Worm (Caenorhabditis elegans): ENCODE results near the gene Y17G9B.8.

Gene Y17G9B.8

ce11 chrIV:4727935-4728334 lies 30.7 kb downstream of the Y17G9B.8 start (continued):
- peak; percentile 97 to 98 for TF ChIP-seq lsy-2 (tag; optimal IDR thresholded peaks at IDR 0.05)
- peak; percentile 76 to 80 for TF ChIP-seq efl-1 (optimal IDR thresholded peaks at IDR 0.05)
- peak; percentile 64 to 97 for TF ChIP-seq efl-1 (GFP tag; optimal IDR thresholded peaks at IDR 0.05 in 1 of 2)
- peak; percentile 39 for TF ChIP-seq lin-13 (GFP tag; optimal IDR thresholded peaks at IDR 0.05)
- peak; percentile 9 for TF ChIP-seq skn-1 (tag; optimal IDR thresholded peaks at IDR 0.05)
- TF ChIP-seq mab-9 (GFP tag; IDR thresholded peaks at IDR 0.05), result peak; percentile 98
- TF ChIP-seq nhr-85 (tag), result peak; percentile 95
- peak; percentile 99 for TF ChIP-seq grh-1 (GFP tag; IDR thresholded peaks at IDR 0.05)
- TF ChIP-seq nhr-71 (tag; optimal IDR thresholded peaks at IDR 0.05), result peak; percentile 97
- TF ChIP-seq ztf-11 (tag; optimal IDR thresholded peaks at IDR 0.05), result peak in 1 of 2 experiments; percentile 75
- peak; percentile 82 for TF ChIP-seq fkh-4 (tag; optimal IDR thresholded peaks at IDR 0.05; ENCODE audit: borderline replicate concordance)
- TF ChIP-seq unc-86 (tag; optimal IDR thresholded peaks at IDR 0.05), result peak; percentile 89
- peak; percentile 93 for TF ChIP-seq dsc-1 (tag; optimal IDR thresholded peaks at IDR 0.05)
- peak; percentile 89 for TF ChIP-seq pax-3 (tag; optimal IDR thresholded peaks at IDR 0.05)
- TF ChIP-seq lin-14 (GFP tag; optimal IDR thresholded peaks at IDR 0.05), result peak; percentile 91
- TF ChIP-seq nhr-77 (tag; optimal IDR thresholded peaks at IDR 0.05), result peak; percentile 68
- peak; percentile 56 for TF ChIP-seq zip-4 (GFP tag; optimal IDR thresholded peaks at IDR 0.05)
- peak; percentile 93 for TF ChIP-seq nhr-20 (tag; optimal IDR thresholded peaks at IDR 0.05)
- peak; percentile 99 for TF ChIP-seq isw-1 (GFP tag; IDR thresholded peaks at IDR 0.05)
- peak; percentile 82 for TF ChIP-seq ceh-8 (GFP tag; optimal IDR thresholded peaks at IDR 0.05)
- TF ChIP-seq ztf-4 (tag; optimal IDR thresholded peaks at IDR 0.05), result peak; percentile 7
- TF ChIP-seq fkh-8 (tag; optimal IDR thresholded peaks at IDR 0.05), result peak; percentile 91
- TF ChIP-seq lir-3 (tag; optimal IDR thresholded peaks at IDR 0.05; ENCODE audit: poor library complexity), result peak; percentile 84
- TF ChIP-seq egl-13 (tag; optimal IDR thresholded peaks at IDR 0.05), result peak; percentile 84
- peak; percentile 98 for TF ChIP-seq nhr-47 (tag; optimal IDR thresholded peaks at IDR 0.05)
- peak; percentile 63 for TF ChIP-seq mep-1 (tag; optimal IDR thresholded peaks at IDR 0.05)
- TF ChIP-seq unc-98 (GFP tag; IDR thresholded peaks at IDR 0.05), result peak; percentile 99
- peak; percentile 4 for TF ChIP-seq fkh-10 (GFP tag; optimal IDR thresholded peaks at IDR 0.05)
- TF ChIP-seq lin-35 (GFP tag; optimal IDR thresholded peaks at IDR 0.05), result peak; percentile 9 to 67

ce11 chrIV:4725478-4725920 lies 33.1 kb downstream of the Y17G9B.8 start:
- TF ChIP-seq elt-2 (tag; optimal IDR thresholded peaks at IDR 0.05) (peak; percentile 53), dpl-1 (GFP tag; optimal IDR thresholded peaks at IDR 0.05) (peak; percentile 47 to 58 (median 50)), nhr-71 (tag; optimal IDR thresholded peaks at IDR 0.05) (peak; percentile 94), jun-1 (tag; optimal IDR thresholded peaks at IDR 0.05) (peak; percentile 35), lin-15B (tag; optimal IDR thresholded peaks at IDR 0.05) (peak; percentile 49), dsc-1 (tag; optimal IDR thresholded peaks at IDR 0.05) (peak; percentile 89), ztf-11 (tag; optimal IDR thresholded peaks at IDR 0.05) (peak in 1 of 2 experiments; percentile 74), mab-9 (GFP tag; IDR thresholded peaks at IDR 0.05) (peak; percentile 100), ceh-88 (GFP tag; IDR thresholded peaks at IDR 0.05) (peak; percentile 99), grh-1 (GFP tag; IDR thresholded peaks at IDR 0.05) (peak; percentile 100), efl-1 (optimal IDR thresholded peaks at IDR 0.05) (peak; percentile 69 to 76), efl-1 (GFP tag; optimal IDR thresholded peaks at IDR 0.05 in 1 of 2) (peak; percentile 50 to 95), snu-23 (GFP tag; optimal IDR thresholded peaks at IDR 0.05) (peak; percentile 82), nhr-19 (GFP tag; conservative IDR thresholded peaks at IDR 0.05) (peak; percentile 99), nhr-77 (tag; optimal IDR thresholded peaks at IDR 0.05) (peak; percentile 53), isw-1 (GFP tag; IDR thresholded peaks at IDR 0.05) (peak; percentile 99), egl-13 (tag; optimal IDR thresholded peaks at IDR 0.05) (peak; percentile 68), lir-3 (tag; optimal IDR thresholded peaks at IDR 0.05; ENCODE audit: poor library complexity) (peak; percentile 78), ceh-90 (tag; optimal IDR thresholded peaks at IDR 0.05) (peak; percentile 66), F16B12.6 (tag; optimal IDR thresholded peaks at IDR 0.05) (peak; percentile 50), lin-39 (tag; optimal IDR thresholded peaks at IDR 0.05) (peak; percentile 24), fkh-10 (GFP tag; optimal IDR thresholded peaks at IDR 0.05) (peak; percentile 16), xbp-1 (tag; optimal IDR thresholded peaks at IDR 0.05) (peak; percentile 79), efl-3 (GFP tag; optimal IDR thresholded peaks at IDR 0.05) (peak; percentile 64), C04F5.9 (tag; optimal IDR thresholded peaks at IDR 0.05) (peak; percentile 84), lin-13 (GFP tag; optimal IDR thresholded peaks at IDR 0.05) (peak; percentile 1), fkh-8 (tag; optimal IDR thresholded peaks at IDR 0.05) (peak; percentile 76), nhr-20 (tag; optimal IDR thresholded peaks at IDR 0.05) (peak; percentile 83), rnt-1 (tag; optimal IDR thresholded peaks at IDR 0.05) (peak; percentile 47), fkh-4 (tag; optimal IDR thresholded peaks at IDR 0.05; ENCODE audit: borderline replicate concordance) (peak; percentile 68), irx-1 (tag; optimal IDR thresholded peaks at IDR 0.05) (peak; percentile 84), swsn-7 (tag; optimal IDR thresholded peaks at IDR 0.05) (peak; percentile 86), unc-98 (GFP tag; IDR thresholded peaks at IDR 0.05) (peak; percentile 99), C16A3.4 (tag; optimal IDR thresholded peaks at IDR 0.05) (peak; percentile 3), nhr-47 (tag; optimal IDR thresholded peaks at IDR 0.05) (peak; percentile 97), lin-35 (GFP tag; optimal IDR thresholded peaks at IDR 0.05) (peak; percentile 29 to 43), nhr-11 (tag; optimal IDR thresholded peaks at IDR 0.05) (peak; percentile 65)

All from whole organism, L1 larva.